Fruit fly (Drosophila melanogaster) whole organism, embryonic: ENCODE data around the gene CG16779.

Experiments
- Bgb ChIP-seq: fragments of 200-800 bp; sonication (Bioruptor generic); IDR thresholded peaks from 2 replicates; pipeline ENCODE4 v1.3.6; 2022; ENCODE audit warnings: missing biosample characterization, missing genetic modification characterization; ENCODE audit not compliant: partially characterized antibody
- CG12071 ChIP-seq: fragments of 200-800 bp; sonication (Bioruptor generic); optimal IDR thresholded peaks from 3 replicates; lab custom pipeline; 2018; ENCODE audit warnings: missing biosample characterization, mild to moderate bottlenecking, missing genetic modification characterization
- CG12744 ChIP-seq: fragments of 200-800 bp; sonication (Bioruptor generic); optimal IDR thresholded peaks from 2 replicates; lab custom pipeline; 2016; ENCODE audit warnings: missing biosample characterization, missing genetic modification characterization
- CG14441 ChIP-seq: fragments of 200-800 bp; sonication (Bioruptor generic); IDR thresholded peaks from 2 replicates; pipeline ENCODE4 v1.3.6; 2022; ENCODE audit warnings: missing biosample characterization, missing genetic modification characterization
- CG15269 ChIP-seq: fragments of 200-800 bp; sonication (Bioruptor generic); optimal IDR thresholded peaks from 2 replicates; lab custom pipeline; 2018; ENCODE audit warnings: missing biosample characterization, mild to moderate bottlenecking, missing genetic modification characterization, moderate library complexity
- CG15514 ChIP-seq: fragments of 200-800 bp; sonication (Bioruptor generic); optimal IDR thresholded peaks from 3 replicates; lab custom pipeline; 2017; ENCODE audit warnings: missing biosample characterization, missing genetic modification characterization, mild to moderate bottlenecking, moderate library complexity, missing genetic modification reagents
- CG15696 ChIP-seq: fragments of 200-800 bp; sonication (Bioruptor generic); optimal IDR thresholded peaks from 2 replicates; lab custom pipeline; 2019; ENCODE audit warnings: missing biosample characterization, mild to moderate bottlenecking, missing genetic modification characterization, moderate library complexity
- CG16815 ChIP-seq: fragments of 200-800 bp; sonication (Bioruptor generic); optimal IDR thresholded peaks from 3 replicates; lab custom pipeline; 2017; ENCODE audit warnings: missing biosample characterization, mild to moderate bottlenecking, missing genetic modification characterization
- CG1792 ChIP-seq: fragments of 200-800 bp; sonication (Bioruptor generic); optimal IDR thresholded peaks from 2 replicates; lab custom pipeline; 2016; ENCODE audit warnings: missing biosample characterization, missing genetic modification characterization
- CG30020 ChIP-seq: fragments of 200-800 bp; optimal IDR thresholded peaks from 2 replicates; lab custom pipeline; 2019; ENCODE audit warnings: missing biosample characterization, mild to moderate bottlenecking, missing genetic modification characterization, moderate library complexity
- CG3726 ChIP-seq: fragments of 200-800 bp; sonication (Bioruptor generic); IDR thresholded peaks from 3 replicates; pipeline ENCODE4, ENCODE4 v1.3.6; 2022; ENCODE audit warnings: missing biosample characterization, missing genetic modification characterization
- CG42726 ChIP-seq: fragments of 200-800 bp; sonication (Bioruptor generic); IDR thresholded peaks from 2 replicates; pipeline ENCODE4 v1.3.6; 2022; ENCODE audit warnings: missing biosample characterization, missing genetic modification characterization; ENCODE audit not compliant: partially characterized antibody
- CG7745 ChIP-seq: fragments of 200-800 bp; sonication (Bioruptor generic); optimal IDR thresholded peaks from 2 replicates; lab custom pipeline; 2018; ENCODE audit warnings: missing biosample characterization, mild to moderate bottlenecking, missing genetic modification characterization, moderate library complexity
- CG9932 ChIP-seq: fragments of 200-800 bp; sonication (Bioruptor generic); IDR thresholded peaks from 2 replicates; pipeline ENCODE4 v1.3.6; 2022; ENCODE audit warnings: missing biosample characterization, missing genetic modification characterization
- CTCF ChIP-seq: fragments of 200-800 bp; sonication (Bioruptor generic); optimal IDR thresholded peaks from 2 replicates; lab custom pipeline; 2017; ENCODE audit warnings: missing biosample characterization, mild to moderate bottlenecking, missing genetic modification characterization, moderate library complexity
- D ChIP-seq, 2 experiments: fragments of 200-800 bp in 1 of 2; fragments of >200 bp in 1 of 2; sonication (Bioruptor generic) in 1 of 2; optimal IDR thresholded peaks; 2 replicates in 1 of 2; 3 replicates in 1 of 2; lab custom pipeline; 2017; ENCODE audit warnings: mild to moderate bottlenecking in 1 of 2, missing biosample characterization in 1 of 2, missing genetic modification characterization in 1 of 2, missing genetic modification reagents in 1 of 2
- Dek ChIP-seq: fragments of 200-800 bp; sonication (Bioruptor generic); optimal IDR thresholded peaks from 3 replicates; lab custom pipeline; 2019; ENCODE audit warnings: missing biosample characterization, mild to moderate bottlenecking, missing genetic modification characterization, moderate library complexity
- Dip3 ChIP-seq: fragments of 200-800 bp; sonication (Bioruptor generic); optimal IDR thresholded peaks from 3 replicates; lab custom pipeline; 2016; ENCODE audit warnings: missing biosample characterization, missing genetic modification characterization
- HLH3B ChIP-seq: fragments of 200-800 bp; sonication (Bioruptor generic); IDR thresholded peaks from 2 replicates; pipeline ENCODE4 v1.3.6; 2022; ENCODE audit warnings: missing biosample characterization, missing genetic modification characterization
- Lim3 ChIP-seq: fragments of 200-800 bp; sonication (Bioruptor generic); IDR thresholded peaks from 2 replicates; pipeline ENCODE4 v1.3.6; 2022; ENCODE audit warnings: missing biosample characterization, missing genetic modification characterization
- Pdp1 ChIP-seq, 2 experiments: fragments of 200-800 bp; sonication (Bioruptor generic); optimal IDR thresholded peaks; 3 replicates each; lab custom pipeline; 2016; ENCODE audit warnings: missing biosample characterization in 2 of 2, missing genetic modification characterization in 2 of 2, mild to moderate bottlenecking in 1 of 2, moderate library complexity in 1 of 2
- Sox102F ChIP-seq: fragments of 200-800 bp; sonication (Bioruptor generic); optimal IDR thresholded peaks from 2 replicates; lab custom pipeline; 2018; ENCODE audit warnings: missing biosample characterization, mild to moderate bottlenecking, missing genetic modification characterization, moderate library complexity
- Sry-β ChIP-seq: fragments of 200-800 bp; sonication (Bioruptor generic); optimal IDR thresholded peaks from 2 replicates; lab custom pipeline; 2018; ENCODE audit warnings: missing biosample characterization, mild to moderate bottlenecking, missing genetic modification characterization, moderate library complexity
- Xbp1 ChIP-seq: fragments of 200-800 bp; sonication (Bioruptor generic); optimal IDR thresholded peaks from 3 replicates; lab custom pipeline; 2016; ENCODE audit warnings: missing biosample characterization, mild to moderate bottlenecking, missing genetic modification characterization
- ase ChIP-seq: fragments of 200-800 bp; sonication (Bioruptor generic); IDR thresholded peaks from 3 replicates; pipeline ENCODE4 v1.3.6; 2022; ENCODE audit warnings: missing biosample characterization, missing genetic modification characterization
- br ChIP-seq: fragments of >200 bp; optimal IDR thresholded peaks from 2 replicates; lab custom pipeline; 2017
- bsh ChIP-seq, 2 experiments: fragments of 200-800 bp; sonication (Bioruptor generic); optimal IDR thresholded peaks; 2 replicates each; lab custom pipeline; 2017 to 2018; ENCODE audit warnings: mild to moderate bottlenecking in 2 of 2, missing biosample characterization in 2 of 2, missing genetic modification characterization in 2 of 2, moderate library complexity in 1 of 2
- cato ChIP-seq: fragments of 200-800 bp; sonication (Bioruptor generic); optimal IDR thresholded peaks from 2 replicates; lab custom pipeline; 2016; ENCODE audit warnings: missing biosample characterization, missing genetic modification characterization, borderline replicate concordance
- caup ChIP-seq: fragments of 200-800 bp; sonication (Bioruptor generic); optimal IDR thresholded peaks from 3 replicates; lab custom pipeline; 2017; ENCODE audit warnings: missing biosample characterization, mild to moderate bottlenecking, missing genetic modification characterization, moderate library complexity; ENCODE audit not compliant: severe bottlenecking
- ci ChIP-seq: fragments of 200-800 bp; sonication (Bioruptor generic); IDR thresholded peaks from 3 replicates; pipeline ENCODE4 v1.3.6; 2022; ENCODE audit warnings: missing biosample characterization, missing genetic modification characterization
- dm ChIP-seq: fragments of 200-800 bp; sonication (Bioruptor generic); optimal IDR thresholded peaks from 3 replicates; lab custom pipeline; 2016; ENCODE audit warnings: missing biosample characterization, missing genetic modification characterization
- gfzf ChIP-seq: fragments of 200-800 bp; sonication (Bioruptor generic); optimal IDR thresholded peaks from 2 replicates; lab custom pipeline; 2016; ENCODE audit warnings: missing biosample characterization, mild to moderate bottlenecking, missing genetic modification characterization, moderate library complexity
- hb ChIP-seq: fragments of 200-800 bp; sonication (Bioruptor generic); IDR thresholded peaks from 3 replicates; pipeline ENCODE4 v1.3.6; 2022; ENCODE audit warnings: missing biosample characterization, missing genetic modification characterization; ENCODE audit not compliant: partially characterized antibody
- hkb ChIP-seq, 2 experiments: fragments of 200-800 bp in 1 of 2; fragments of >200 bp in 1 of 2; sonication (Bioruptor generic) in 1 of 2; IDR thresholded peaks in 1 of 2; optimal IDR thresholded peaks in 1 of 2; 2 replicates each; pipeline versions ENCODE4 v1.3.6 to Lab custom; 2017 to 2022; ENCODE audit warnings: missing biosample characterization in 1 of 2, missing genetic modification characterization in 1 of 2
- jumu ChIP-seq: fragments of 200-800 bp; sonication (Bioruptor generic); optimal IDR thresholded peaks from 3 replicates; lab custom pipeline; 2016; ENCODE audit warnings: missing biosample characterization, missing genetic modification characterization
- klu ChIP-seq: fragments of 200-800 bp; sonication (Bioruptor generic); IDR thresholded peaks from 2 replicates; pipeline ENCODE4 v1.3.6; 2022; ENCODE audit warnings: missing biosample characterization, missing genetic modification characterization
- kni ChIP-seq: fragments of 200-800 bp; sonication (Bioruptor generic); optimal IDR thresholded peaks from 3 replicates; lab custom pipeline; 2017; ENCODE audit warnings: mild to moderate bottlenecking, missing biosample characterization, missing genetic modification reagents, missing genetic modification characterization
- nau ChIP-seq: fragments of 200-800 bp; sonication (Bioruptor generic); optimal IDR thresholded peaks from 3 replicates; lab custom pipeline; 2017; ENCODE audit warnings: missing biosample characterization, mild to moderate bottlenecking, missing genetic modification characterization, missing genetic modification reagents
- org-1 ChIP-seq: fragments of 200-800 bp; sonication (Bioruptor generic); optimal IDR thresholded peaks from 2 replicates; lab custom pipeline; 2017; ENCODE audit warnings: missing biosample characterization, missing genetic modification characterization
- phol ChIP-seq: fragments of 200-800 bp; sonication (Bioruptor generic); optimal IDR thresholded peaks from 3 replicates; lab custom pipeline; 2018; ENCODE audit warnings: missing biosample characterization, mild to moderate bottlenecking, missing genetic modification characterization, moderate library complexity
- pnt ChIP-seq: fragments of 200-800 bp; sonication (Bioruptor generic); optimal IDR thresholded peaks from 3 replicates; lab custom pipeline; 2016; ENCODE audit warnings: missing biosample characterization, missing genetic modification characterization
- ro ChIP-seq: fragments of 200-800 bp; sonication (Bioruptor generic); IDR thresholded peaks from 2 replicates; pipeline ENCODE4 v1.3.6; 2022; ENCODE audit warnings: missing biosample characterization, missing genetic modification characterization
- run ChIP-seq: fragments of 200-800 bp; sonication (Bioruptor generic); optimal IDR thresholded peaks from 3 replicates; lab custom pipeline; 2018; ENCODE audit warnings: missing biosample characterization, mild to moderate bottlenecking, missing genetic modification characterization
- sisA ChIP-seq: fragments of 200-800 bp; sonication (Bioruptor generic); IDR thresholded peaks from 2 replicates; pipeline ENCODE4 v1.3.6; 2022; ENCODE audit warnings: missing biosample characterization, missing genetic modification characterization
- trem ChIP-seq: fragments of 200-800 bp; optimal IDR thresholded peaks from 3 replicates; lab custom pipeline; 2019; ENCODE audit warnings: missing biosample characterization, mild to moderate bottlenecking, missing genetic modification characterization, moderate library complexity
- unc-4 ChIP-seq: fragments of 200-800 bp; sonication (Bioruptor generic); IDR thresholded peaks from 2 replicates; pipeline ENCODE4 v1.3.6; 2022; ENCODE audit warnings: missing biosample characterization, missing genetic modification characterization; ENCODE audit not compliant: partially characterized antibody
- yki ChIP-seq: fragments of >200 bp; optimal IDR thresholded peaks from 3 replicates; lab custom pipeline; 2018
- z ChIP-seq: fragments of 200-800 bp; sonication (Bioruptor generic); IDR thresholded peaks from 3 replicates; pipeline ENCODE4 v1.3.6; 2022; ENCODE audit warnings: missing biosample characterization, missing genetic modification characterization
- zen ChIP-seq: fragments of 200-800 bp; sonication (Bioruptor generic); optimal IDR thresholded peaks from 3 replicates; lab custom pipeline; 2018; ENCODE audit warnings: missing biosample characterization, mild to moderate bottlenecking, missing genetic modification characterization, moderate library complexity

Gene CG16779

dm6 chr3R:9436358-9436972, 57.0 kb downstream of the CG16779 start (continued):
- no peak for TF ChIP-seq bsh (GFP tag; optimal IDR thresholded peaks at IDR 0.05; lab: Kevin White, UChicago)
- TF ChIP-seq phol (tag; lab: Kevin White, UChicago), result no peak
- peak; percentile 24 for TF ChIP-seq yki
- TF ChIP-seq jumu (GFP tag; lab: Kevin White, UChicago), result no peak
- no peak for TF ChIP-seq hkb (optimal IDR thresholded peaks at IDR 0.05; lab: Kevin White, UChicago)
- no peak for TF ChIP-seq hkb (GFP tag; IDR thresholded peaks at IDR 0.05; lab: Robert Waterston, UW)
- TF ChIP-seq CG15269, result peak; percentile 55
- TF ChIP-seq pnt (GFP tag; lab: Kevin White, UChicago), result no peak
- peak; percentile 87 for TF ChIP-seq z (GFP tag; lab: Robert Waterston, UW)
- TF ChIP-seq zen (tag; lab: Kevin White, UChicago), result no peak
- peak; percentile 14; the same call in 1 of the 2 replicates for TF ChIP-seq Bgb (GFP tag; lab: Robert Waterston, UW)
- no peak for TF ChIP-seq run (tag; lab: Kevin White, UChicago)
- TF ChIP-seq cato (GFP tag; lab: Kevin White, UChicago), result no peak
- TF ChIP-seq CG30020 (tag; lab: Kevin White, UChicago), result no peak
- no peak for TF ChIP-seq nau (GFP tag; lab: Kevin White, UChicago)
- no peak for TF ChIP-seq CG16815 (GFP tag; lab: Kevin White, UChicago)
- TF ChIP-seq CG15514, result peak; percentile 28
- no peak for TF ChIP-seq br (lab: Kevin White, UChicago)
- no peak for TF ChIP-seq Sox102F (GFP tag; lab: Kevin White, UChicago)
- peak; percentile 35 for TF ChIP-seq org-1 (GFP tag; lab: Kevin White, UChicago)
- TF ChIP-seq hb (GFP tag; lab: Robert Waterston, UW), result no peak
- TF ChIP-seq sisA (GFP tag; lab: Robert Waterston, UW), result no peak
- TF ChIP-seq CTCF, result no peak
- no peak for TF ChIP-seq gfzf (GFP tag; lab: Kevin White, UChicago)
- peak; percentile 8 for TF ChIP-seq CG12071 (GFP tag; lab: Kevin White, UChicago)
- TF ChIP-seq HLH3B (GFP tag; lab: Robert Waterston, UW), result no peak
- TF ChIP-seq Xbp1 (GFP tag; lab: Kevin White, UChicago), result no peak
- TF ChIP-seq trem (tag; lab: Kevin White, UChicago), result no peak
- no peak for TF ChIP-seq ro (GFP tag; lab: Robert Waterston, UW)
- no peak for TF ChIP-seq CG12744 (GFP tag; lab: Kevin White, UChicago)
- no peak for TF ChIP-seq Dip3 (GFP tag; lab: Kevin White, UChicago)
- TF ChIP-seq ase (GFP tag; lab: Robert Waterston, UW), result no peak
- TF ChIP-seq klu (GFP tag; lab: Robert Waterston, UW), result no peak
- TF ChIP-seq D (optimal IDR thresholded peaks at IDR 0.05; lab: Kevin White, UChicago), result no peak
- no peak for TF ChIP-seq D (GFP tag; optimal IDR thresholded peaks at IDR 0.05; lab: Kevin White, UChicago)
- TF ChIP-seq caup (GFP tag; lab: Kevin White, UChicago), result no peak
- TF ChIP-seq Dek (tag; lab: Kevin White, UChicago), result no peak
- TF ChIP-seq CG7745, result no peak
- peak; percentile 37; the same call in 1 of the 2 replicates for TF ChIP-seq CG42726
- TF ChIP-seq kni (GFP tag; lab: Kevin White, UChicago), result peak; percentile 56
- no peak for TF ChIP-seq CG3726 (GFP tag; lab: Robert Waterston, UW)
- no peak for TF ChIP-seq CG14441 (GFP tag; lab: Robert Waterston, UW)
- TF ChIP-seq CG9932 (GFP tag; lab: Robert Waterston, UW), result peak; percentile 38; the same call in 1 of the 2 replicates
- TF ChIP-seq ci, result peak; percentile 51; the same call in 2 of the 3 replicates
- TF ChIP-seq CG1792, result no peak
- TF ChIP-seq dm (GFP tag; lab: Kevin White, UChicago), result no peak
- TF ChIP-seq CG15696 (tag; lab: Kevin White, UChicago), result no peak
- no peak for TF ChIP-seq Lim3
- 0 out of 2 replicates have a peak, but pooled peaks have one; percentile 43 for TF ChIP-seq unc-4 (GFP tag; lab: Robert Waterston, UW)
- TF ChIP-seq Sry-β, result no peak
- peak in 1 of 2 experiments; percentile 90 for TF ChIP-seq Pdp1 (GFP tag; optimal IDR thresholded peaks at IDR 0.05; lab: Kevin White, UChicago)
